Worm (Caenorhabditis elegans) whole organism, L3 larva: ENCODE data around the gene ZK673.11.

Experiments
- ZK546.5 ChIP-seq: sonication (generic microtip); optimal IDR thresholded peaks from 2 replicates; lab custom pipeline; 2017; ENCODE audit warnings: missing biosample characterization, missing genetic modification characterization
- elt-3 ChIP-seq, 3 experiments: fragments of 150-350 bp in 1 of 3; sonication (generic microtip) in 2 of 3; optimal IDR thresholded peaks; 2 replicates in 2 of 3; 4 replicates in 1 of 3; lab custom pipeline; 2014 to 2017; ENCODE audit warnings: missing biosample characterization in 3 of 3, missing genetic modification characterization in 3 of 3
- fkh-10 ChIP-seq: sonication (generic microtip); optimal IDR thresholded peaks from 2 replicates; lab custom pipeline; 2017; ENCODE audit warnings: missing biosample characterization, missing genetic modification reagents, missing genetic modification characterization
- nhr-11 ChIP-seq: fragments of 150-350 bp; optimal IDR thresholded peaks from 2 replicates; lab custom pipeline; 2014; ENCODE audit warnings: missing biosample characterization, missing genetic modification characterization
- skn-1 ChIP-seq: fragments of 150-350 bp; optimal IDR thresholded peaks from 2 replicates; lab custom pipeline; 2014; ENCODE audit warnings: missing biosample characterization, missing genetic modification characterization
- snpc-4 ChIP-seq: fragments of 150-350 bp; optimal IDR thresholded peaks from 2 replicates; lab custom pipeline; 2014; ENCODE audit warnings: missing biosample characterization, missing genetic modification characterization

- no peak for TF ChIP-seq fkh-10 (GFP tag; lab: Kevin White, UChicago)
- TF ChIP-seq ZK546.5 (tag; lab: Kevin White, UChicago): no peak
- TF ChIP-seq skn-1: no peak
- no peak for TF ChIP-seq snpc-4 (tag; lab: Kevin White, UChicago)
- no peak for TF ChIP-seq elt-3 (tag; optimal IDR thresholded peaks at IDR 0.05; lab: Kevin White, UChicago)
- TF ChIP-seq nhr-11 (tag; lab: Kevin White, UChicago): no peak
Measured at ce11 chrII:10480043-10480442, 23.0 kb downstream of the ZK673.11 start.
